Fruit fly (Drosophila melanogaster): ENCODE data around the gene Mgat4b.

The Mgat4b gene

dm6 chr3L:14733417-14733816 lies 35.7 kb downstream of the Mgat4b start, which contains the start of gene CG13471:
TSS of gene CG13471 (minus strand) at chr3L:14733517.
- TF ChIP-seq CG11617 (GFP tag; optimal IDR thresholded peaks at IDR 0.05) (no peak), Clk (GFP tag; optimal IDR thresholded peaks at IDR 0.05) (no peak), pad (GFP tag; optimal IDR thresholded peaks at IDR 0.05) (no peak), CG1620 (GFP tag; optimal IDR thresholded peaks at IDR 0.05) (no peak), cnc (optimal IDR thresholded peaks at IDR 0.05) (no peak), CG7045 (GFP tag; optimal IDR thresholded peaks at IDR 0.05) (no peak), tj (GFP tag; optimal IDR thresholded peaks at IDR 0.05) (no peak), CG14711 (tag; optimal IDR thresholded peaks at IDR 0.05) (no peak), bab1 (GFP tag; optimal IDR thresholded peaks at IDR 0.05) (no peak), kay (GFP tag; ENCODE audit: borderline replicate concordance) (no peak), CG33017 (tag; optimal IDR thresholded peaks at IDR 0.05) (no peak), Crg-1 (GFP tag; optimal IDR thresholded peaks at IDR 0.05) (no peak), Mnt (GFP tag; optimal IDR thresholded peaks at IDR 0.05) (no peak), CG7101 (tag; optimal IDR thresholded peaks at IDR 0.05) (no peak), Hr96 (GFP tag; optimal IDR thresholded peaks at IDR 0.05) (no peak), toe (GFP tag; optimal IDR thresholded peaks at IDR 0.05) (no peak)

dm6 chr3L:14731790-14732189 lies 37.3 kb downstream of the Mgat4b start:
- no peak for TF ChIP-seq CG11617 (GFP tag; optimal IDR thresholded peaks at IDR 0.05)
- TF ChIP-seq Mnt (GFP tag; optimal IDR thresholded peaks at IDR 0.05) = no peak
- TF ChIP-seq cic (GFP tag; optimal IDR thresholded peaks at IDR 0.05) = no peak
- no peak for TF ChIP-seq CG7101 (tag; optimal IDR thresholded peaks at IDR 0.05)
- no peak for TF ChIP-seq CG5204 (GFP tag; optimal IDR thresholded peaks at IDR 0.05)
- TF ChIP-seq CG7045 (GFP tag; optimal IDR thresholded peaks at IDR 0.05) = no peak
- TF ChIP-seq CG1620 (GFP tag; optimal IDR thresholded peaks at IDR 0.05) = no peak
- no peak for TF ChIP-seq toe (GFP tag; optimal IDR thresholded peaks at IDR 0.05)
- no peak for TF ChIP-seq kay (GFP tag; ENCODE audit: borderline replicate concordance)
- no peak for TF ChIP-seq pad (GFP tag; optimal IDR thresholded peaks at IDR 0.05)

dm6 chr3L:14728460-14728859 lies 40.6 kb downstream of the Mgat4b start, which contains the start of gene CG13473:
TSS of gene CG13473 (plus strand) at chr3L:14728760.
- TF ChIP-seq tj (GFP tag; optimal IDR thresholded peaks at IDR 0.05) (no peak), CG1620 (GFP tag; optimal IDR thresholded peaks at IDR 0.05) (no peak), bab1 (GFP tag; optimal IDR thresholded peaks at IDR 0.05) (no peak), ovo (GFP tag; optimal IDR thresholded peaks at IDR 0.05) (no peak), Hr96 (GFP tag; optimal IDR thresholded peaks at IDR 0.05) (no peak), CG12768 (GFP tag; optimal IDR thresholded peaks at IDR 0.05) (no peak), cic (GFP tag; optimal IDR thresholded peaks at IDR 0.05) (no peak), CG7045 (GFP tag; optimal IDR thresholded peaks at IDR 0.05) (no peak), CG7101 (tag; optimal IDR thresholded peaks at IDR 0.05) (no peak), Mnt (GFP tag; optimal IDR thresholded peaks at IDR 0.05) (no peak), toe (GFP tag; optimal IDR thresholded peaks at IDR 0.05) (no peak)
